Worm (Caenorhabditis elegans) whole organism, L1 larva: Measurements from ENCODE around the gene W09D6.1.

Source experiments
- blmp-1 ChIP-seq: fragments of 150-350 bp; optimal IDR thresholded peaks from 2 replicates; lab custom pipeline; 2014; ENCODE audit warnings: missing biosample characterization, missing genetic modification characterization
- ceh-88 ChIP-seq: fragments of 200-800 bp; sonication (Bioruptor generic); IDR thresholded peaks from 2 replicates; pipeline ENCODE4 v1.3.6; 2022; ENCODE audit warnings: missing genetic modification characterization, missing compliant biosample characterization
- elt-3 ChIP-seq, 6 experiments: fragments of 150-350 bp in 1 of 6; sonication (generic microtip); optimal IDR thresholded peaks; 2 replicates each; lab custom pipeline; 2017 to 2018; ENCODE audit warnings: missing biosample characterization in 6 of 6, missing genetic modification characterization in 6 of 6, inconsistent platforms in 1 of 6
- mep-1 ChIP-seq: fragments of 150-350 bp; optimal IDR thresholded peaks from 2 replicates; lab custom pipeline; 2014; ENCODE audit warnings: missing biosample characterization, missing genetic modification characterization
- nhr-11 ChIP-seq: fragments of 150-350 bp; optimal IDR thresholded peaks from 2 replicates; lab custom pipeline; 2014; ENCODE audit warnings: missing biosample characterization, missing genetic modification characterization
- nhr-71 ChIP-seq: sonication (generic microtip); optimal IDR thresholded peaks from 2 replicates; lab custom pipeline; 2016; ENCODE audit warnings: mild to moderate bottlenecking, missing genetic modification characterization, moderate library complexity, missing compliant biosample characterization
- nhr-77 ChIP-seq: fragments of 150-350 bp; optimal IDR thresholded peaks from 2 replicates; lab custom pipeline; 2014; ENCODE audit warnings: missing biosample characterization, missing genetic modification characterization
- unc-130 ChIP-seq: fragments of 150-350 bp; optimal IDR thresholded peaks from 2 replicates; lab custom pipeline; 2017; ENCODE audit warnings: missing biosample characterization, missing genetic modification characterization, inconsistent platforms

ce11 chrIII:11026516-11027048 is 42.1 kb upstream of the W09D6.1 start, which contains the start of gene Y48A6B.7:
- TF ChIP-seq elt-3 (tag; optimal IDR thresholded peaks at IDR 0.05; lab: Kevin White, UChicago) (no peak), nhr-11 (no peak), blmp-1 (tag; lab: Kevin White, UChicago) (no peak), mep-1 (tag; lab: Kevin White, UChicago) (no peak), nhr-77 (tag; lab: Kevin White, UChicago) (no peak), nhr-71 (tag; lab: Kevin White, UChicago) (peak; percentile 51), unc-130 (no peak), ceh-88 (GFP tag; lab: Robert Waterston, UW) (no peak)
